Worm (Caenorhabditis elegans) whole organism, late embryonic: ENCODE measurements around the gene ZC449.5.

ENCODE experiments used
- C08G9.2 ChIP-seq: sonication (generic microtip); optimal IDR thresholded peaks from 2 replicates; lab custom pipeline; 2016; ENCODE audit warnings: mild to moderate bottlenecking, missing genetic modification characterization, moderate library complexity, missing compliant biosample characterization
- C38D4.7 ChIP-seq: fragments of 200-800 bp; sonication (Bioruptor generic); optimal IDR thresholded peaks from 2 replicates; lab custom pipeline; 2018; ENCODE audit warnings: mild to moderate bottlenecking, missing genetic modification characterization, moderate library complexity, missing compliant biosample characterization
- Y22D7AL.16 ChIP-seq: sonication (generic microtip); optimal IDR thresholded peaks from 2 replicates; lab custom pipeline; 2016; ENCODE audit warnings: missing genetic modification characterization, missing compliant biosample characterization
- ahr-1 ChIP-seq: sonication (generic microtip); optimal IDR thresholded peaks from 2 replicates; lab custom pipeline; 2016; ENCODE audit warnings: missing genetic modification characterization, missing compliant biosample characterization
- ama-1 ChIP-seq: fragments of 150-350 bp; optimal IDR thresholded peaks from 2 replicates; lab custom pipeline; 2014
- ceh-14 ChIP-seq: sonication (generic microtip); optimal IDR thresholded peaks from 2 replicates; lab custom pipeline; 2016; ENCODE audit warnings: missing genotype, missing genetic modification characterization, missing compliant biosample characterization
- ceh-18 ChIP-seq: sonication (generic microtip); optimal IDR thresholded peaks from 2 replicates; lab custom pipeline; 2016; ENCODE audit warnings: missing genetic modification characterization, missing compliant biosample characterization
- ceh-19 ChIP-seq: fragments of 200-800 bp; sonication (Bioruptor generic); optimal IDR thresholded peaks from 2 replicates; lab custom pipeline; 2018; ENCODE audit warnings: mild to moderate bottlenecking, missing genetic modification characterization, missing compliant biosample characterization
- ceh-2 ChIP-seq: sonication (generic microtip); optimal IDR thresholded peaks from 2 replicates; lab custom pipeline; 2016; ENCODE audit warnings: missing genotype, missing genetic modification characterization, missing compliant biosample characterization
- ceh-22 ChIP-seq: sonication (generic microtip); optimal IDR thresholded peaks from 2 replicates; lab custom pipeline; 2017; ENCODE audit warnings: missing biosample characterization, missing genetic modification characterization
- ceh-24 ChIP-seq: sonication (generic microtip); optimal IDR thresholded peaks from 2 replicates; lab custom pipeline; 2016; ENCODE audit warnings: mild to moderate bottlenecking, missing genetic modification characterization, missing compliant biosample characterization
- ceh-34 ChIP-seq: sonication (generic microtip); optimal IDR thresholded peaks from 2 replicates; lab custom pipeline; 2016; ENCODE audit warnings: mild to moderate bottlenecking, missing genetic modification characterization, missing compliant biosample characterization
- ceh-45 ChIP-seq: fragments of 200-800 bp; sonication (Bioruptor generic); IDR thresholded peaks from 2 replicates; pipeline ENCODE4 v1.3.6; 2022; ENCODE audit warnings: missing genetic modification reagents, missing genetic modification characterization, missing compliant biosample characterization
- ceh-48 ChIP-seq: sonication (generic microtip); optimal IDR thresholded peaks from 2 replicates; lab custom pipeline; 2016; ENCODE audit warnings: missing genetic modification characterization, inconsistent platforms, missing compliant biosample characterization
- ceh-6 ChIP-seq: fragments of 200-800 bp; sonication (Bioruptor generic); optimal IDR thresholded peaks from 2 replicates; lab custom pipeline; 2018; ENCODE audit warnings: mild to moderate bottlenecking, missing genetic modification characterization, missing compliant biosample characterization
- ceh-9 ChIP-seq: sonication (generic microtip); optimal IDR thresholded peaks from 2 replicates; lab custom pipeline; 2016; ENCODE audit warnings: mild to moderate bottlenecking, missing genetic modification characterization, inconsistent platforms, missing compliant biosample characterization
- dmd-4 ChIP-seq: sonication (generic microtip); optimal IDR thresholded peaks from 2 replicates; lab custom pipeline; 2016; ENCODE audit warnings: borderline replicate concordance, missing genetic modification characterization, missing compliant biosample characterization
- dve-1 ChIP-seq: sonication (generic microtip); optimal IDR thresholded peaks from 2 replicates; lab custom pipeline; 2017; ENCODE audit warnings: antibody characterized with exemption, mild to moderate bottlenecking, missing genetic modification characterization, missing compliant biosample characterization
- elt-2 ChIP-seq: sonication (generic microtip); optimal IDR thresholded peaks from 2 replicates; lab custom pipeline; 2016; ENCODE audit warnings: missing genetic modification reagents, missing genetic modification characterization, missing compliant biosample characterization
- elt-4 ChIP-seq: sonication (generic microtip); optimal IDR thresholded peaks from 2 replicates; lab custom pipeline; 2016; ENCODE audit warnings: missing genetic modification characterization, missing compliant biosample characterization
- ets-4 ChIP-seq: sonication (generic microtip); optimal IDR thresholded peaks from 2 replicates; lab custom pipeline; 2016; ENCODE audit warnings: missing genetic modification characterization, missing compliant biosample characterization
- eyg-1 ChIP-seq: sonication (generic microtip); optimal IDR thresholded peaks from 2 replicates; lab custom pipeline; 2016; ENCODE audit warnings: missing genotype, missing genetic modification characterization, missing compliant biosample characterization
- fax-1 ChIP-seq: sonication (generic microtip); optimal IDR thresholded peaks from 2 replicates; lab custom pipeline; 2016; ENCODE audit warnings: missing genotype, missing genetic modification characterization, missing compliant biosample characterization
- fkh-10 ChIP-seq: fragments of 150-350 bp; optimal IDR thresholded peaks from 2 replicates; lab custom pipeline; 2014; ENCODE audit warnings: missing biosample characterization, missing genetic modification reagents, missing genetic modification characterization
- fkh-6 ChIP-seq: sonication (generic microtip); optimal IDR thresholded peaks from 2 replicates; lab custom pipeline; 2016; ENCODE audit warnings: missing genetic modification characterization, missing compliant biosample characterization
- hlh-13 ChIP-seq: fragments of 200-800 bp; sonication (Bioruptor generic); optimal IDR thresholded peaks from 2 replicates; lab custom pipeline; 2018; ENCODE audit warnings: mild to moderate bottlenecking, missing genetic modification characterization, missing compliant biosample characterization
- hlh-15 ChIP-seq: sonication (generic microtip); optimal IDR thresholded peaks from 2 replicates; lab custom pipeline; 2016; ENCODE audit warnings: missing genetic modification characterization, missing compliant biosample characterization
- hlh-6 ChIP-seq: sonication (generic microtip); optimal IDR thresholded peaks from 2 replicates; lab custom pipeline; 2016; ENCODE audit warnings: missing genotype, missing genetic modification characterization, missing compliant biosample characterization
- hlh-8 ChIP-seq: sonication (generic microtip); optimal IDR thresholded peaks from 2 replicates; lab custom pipeline; 2016; ENCODE audit warnings: missing genotype, missing genetic modification characterization, missing compliant biosample characterization
- lin-11 ChIP-seq: fragments of 200-800 bp; sonication (Bioruptor generic); optimal IDR thresholded peaks from 2 replicates; lab custom pipeline; 2018; ENCODE audit warnings: mild to moderate bottlenecking, missing genetic modification characterization, missing compliant biosample characterization
- nfya-1 ChIP-seq: sonication (generic microtip); optimal IDR thresholded peaks from 2 replicates; lab custom pipeline; 2017; ENCODE audit warnings: missing genetic modification characterization, mild to moderate bottlenecking, missing compliant biosample characterization, antibody characterized with exemption, moderate library complexity
- nhr-232 ChIP-seq: sonication (generic microtip); optimal IDR thresholded peaks from 2 replicates; lab custom pipeline; 2016; ENCODE audit warnings: missing genetic modification characterization, missing compliant biosample characterization
- npax-4 ChIP-seq: sonication (generic microtip); optimal IDR thresholded peaks from 2 replicates; lab custom pipeline; 2016; ENCODE audit warnings: missing genetic modification characterization, missing compliant biosample characterization
- pat-9 ChIP-seq: fragments of 200-800 bp; sonication (Bioruptor generic); optimal IDR thresholded peaks from 2 replicates; lab custom pipeline; 2018; ENCODE audit warnings: mild to moderate bottlenecking, missing genetic modification characterization, moderate library complexity, missing compliant biosample characterization
- pax-1 ChIP-seq: fragments of 150-350 bp; optimal IDR thresholded peaks from 2 replicates; lab custom pipeline; 2014; ENCODE audit warnings: missing biosample characterization, missing genetic modification characterization
- pha-2 ChIP-seq: sonication (generic microtip); optimal IDR thresholded peaks from 2 replicates; lab custom pipeline; 2017; ENCODE audit warnings: mild to moderate bottlenecking, missing genetic modification characterization, missing compliant biosample characterization
- pqm-1 ChIP-seq: sonication (generic microtip); optimal IDR thresholded peaks from 2 replicates; lab custom pipeline; 2016; ENCODE audit warnings: missing genetic modification characterization, missing compliant biosample characterization
- pros-1 ChIP-seq: fragments of 150-350 bp; optimal IDR thresholded peaks from 2 replicates; lab custom pipeline; 2014; ENCODE audit warnings: missing biosample characterization, missing genetic modification reagents, missing genetic modification characterization
- ref-2 ChIP-seq: sonication (generic microtip); optimal IDR thresholded peaks from 2 replicates; lab custom pipeline; 2016; ENCODE audit warnings: missing genetic modification characterization, missing compliant biosample characterization
- rnt-1 ChIP-seq: sonication (generic microtip); optimal IDR thresholded peaks from 2 replicates; lab custom pipeline; 2016; ENCODE audit warnings: missing genetic modification characterization, missing compliant biosample characterization
- sox-2 ChIP-seq: fragments of 200-800 bp; sonication (Bioruptor generic); IDR thresholded peaks from 2 replicates; pipeline ENCODE4 v1.3.6; 2022; ENCODE audit warnings: missing genetic modification reagents, missing genetic modification characterization, missing compliant biosample characterization
- syd-9 ChIP-seq: sonication (generic microtip); optimal IDR thresholded peaks from 2 replicates; lab custom pipeline; 2016; ENCODE audit warnings: mild to moderate bottlenecking, missing genetic modification characterization, moderate library complexity, missing compliant biosample characterization
- tbx-2 ChIP-seq: sonication (generic microtip); optimal IDR thresholded peaks from 2 replicates; lab custom pipeline; 2016; ENCODE audit warnings: missing genetic modification characterization, missing compliant biosample characterization
- tbx-7 ChIP-seq: sonication (generic microtip); optimal IDR thresholded peaks from 2 replicates; lab custom pipeline; 2016; ENCODE audit warnings: missing genotype, missing genetic modification characterization, missing compliant biosample characterization
- ttx-3 ChIP-seq: sonication (generic microtip); optimal IDR thresholded peaks from 2 replicates; lab custom pipeline; 2016; ENCODE audit warnings: missing genetic modification reagents, missing genetic modification characterization, missing compliant biosample characterization
- unc-3 ChIP-seq, 2 experiments: fragments of 200-800 bp in 1 of 2; sonication (Bioruptor generic) in 1 of 2; sonication (generic microtip) in 1 of 2; conservative IDR thresholded peaks in 1 of 2; optimal IDR thresholded peaks in 1 of 2; 2 replicates each; pipeline versions ENCODE4 v1.3.6 to Lab custom; 2016 to 2022; ENCODE audit warnings: missing compliant biosample characterization in 2 of 2, missing genetic modification characterization in 2 of 2, missing genetic modification reagents in 1 of 2
- zip-5 ChIP-seq: sonication (generic microtip); optimal IDR thresholded peaks from 2 replicates; lab custom pipeline; 2016; ENCODE audit warnings: missing genetic modification characterization, missing compliant biosample characterization

ZC449.5 gene

DNA sequence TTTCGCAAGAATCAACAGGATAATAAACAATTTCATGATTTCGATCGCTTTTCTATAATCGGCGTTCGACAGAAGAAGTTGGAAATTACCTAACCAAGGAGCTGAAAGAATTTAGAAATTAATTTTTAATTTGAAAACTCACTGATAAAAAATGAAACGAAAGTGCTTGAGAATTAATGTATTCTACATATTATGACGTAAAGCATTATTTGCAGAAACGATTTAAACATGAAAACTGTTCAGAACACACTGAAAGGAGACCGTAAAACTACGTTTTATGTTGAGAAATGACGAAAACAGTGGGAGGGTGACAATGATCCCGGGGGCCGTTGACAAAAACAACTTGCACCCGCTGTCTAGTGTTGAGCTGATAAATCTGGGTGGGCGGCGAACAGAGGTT, at the start of gene ZC449.5:
Gene ZC449.5 (minus strand): TSS at position 101 of the 400 bp plus-strand sequence.
- TF ChIP-seq tbx-2 (tag; lab: Kevin White, UChicago) (no peak), C38D4.7 (no peak), pha-2 (tag; lab: Kevin White, UChicago) (no peak), rnt-1 (tag; lab: Kevin White, UChicago) (no peak), dmd-4 (tag; lab: Kevin White, UChicago) (no peak), pax-1 (tag; lab: Kevin White, UChicago) (no peak), nfya-1 (no peak), Y22D7AL.16 (tag; lab: Kevin White, UChicago) (no peak), ceh-19 (no peak), ceh-18 (tag; lab: Kevin White, UChicago) (no peak), hlh-13 (GFP tag; lab: Kevin White, UChicago) (no peak), ceh-34 (tag; lab: Kevin White, UChicago) (no peak), C08G9.2 (tag; lab: Kevin White, UChicago) (no peak), pros-1 (tag; lab: Kevin White, UChicago) (no peak)

DNA sequence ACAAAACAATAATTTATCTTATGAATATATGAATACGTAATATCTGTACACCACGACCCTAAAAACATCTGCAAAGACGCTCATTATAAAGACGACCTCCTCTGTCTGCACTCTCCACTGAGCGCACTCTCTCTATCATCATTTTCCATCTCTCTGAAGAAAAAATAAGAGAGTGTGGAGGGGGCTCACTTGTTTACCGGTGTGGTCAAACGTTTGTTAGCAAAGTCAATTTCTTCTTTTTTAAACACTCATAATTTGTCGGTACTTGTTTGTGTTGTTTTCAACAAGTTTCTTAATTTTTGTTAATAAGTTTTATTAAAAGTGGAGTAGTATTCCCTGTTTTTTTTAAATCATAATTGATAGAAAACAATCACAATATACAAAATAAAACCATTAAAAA, 48.6 kb upstream of the ZC449.5 start:
- TF ChIP-seq ceh-9 (tag; lab: Kevin White, UChicago) (no peak), elt-4 (tag; lab: Kevin White, UChicago) (no peak), nhr-232 (tag; lab: Kevin White, UChicago) (no peak), ets-4 (tag; lab: Kevin White, UChicago) (no peak), lin-11 (tag; lab: Kevin White, UChicago) (no peak), sox-2 (GFP tag; lab: Robert Waterston, UW) (no peak), Y22D7AL.16 (tag; lab: Kevin White, UChicago) (no peak), dmd-4 (tag; lab: Kevin White, UChicago) (no peak), ahr-1 (tag; lab: Kevin White, UChicago) (no peak), hlh-8 (no peak), ceh-45 (no peak), zip-5 (no peak), C08G9.2 (tag; lab: Kevin White, UChicago) (no peak), rnt-1 (tag; lab: Kevin White, UChicago) (no peak), ceh-19 (no peak)

DNA sequence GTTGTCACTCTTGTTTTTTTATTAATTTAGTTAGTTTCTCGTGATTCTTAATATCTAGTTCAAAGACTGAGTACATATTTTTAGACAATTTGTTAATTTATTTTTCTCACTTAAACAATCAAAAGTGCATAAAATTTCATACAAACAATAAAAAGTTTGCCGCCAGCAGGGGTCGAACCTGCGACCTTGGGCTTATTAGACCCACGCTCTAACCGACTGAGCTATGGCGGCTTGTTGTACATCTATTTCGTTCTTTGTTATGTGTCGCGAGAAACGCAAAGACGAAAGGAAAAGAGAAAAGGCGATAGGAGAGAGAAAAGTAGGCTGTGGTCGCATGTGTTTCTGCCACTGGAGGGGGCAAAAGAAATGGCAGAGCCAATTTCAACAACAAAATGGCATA, 47.9 kb upstream of the ZC449.5 start:
- TF ChIP-seq tbx-2 (tag; lab: Kevin White, UChicago), result peak; percentile 96
- peak; percentile 93 for TF ChIP-seq fkh-6 (tag; lab: Kevin White, UChicago)
- TF ChIP-seq fkh-10, result peak; percentile 13
- TF ChIP-seq ets-4 (tag; lab: Kevin White, UChicago), result peak; percentile 57
- TF ChIP-seq pqm-1 (tag; lab: Kevin White, UChicago), result peak; percentile 76
- TF ChIP-seq fax-1, result peak; percentile 92
- TF ChIP-seq ceh-14 (tag; lab: Kevin White, UChicago), result peak; percentile 97
- TF ChIP-seq ceh-48 (tag; lab: Kevin White, UChicago), result peak; percentile 89
- peak; percentile 92 for TF ChIP-seq hlh-13 (GFP tag; lab: Kevin White, UChicago)
- peak; percentile 94 for TF ChIP-seq ref-2
- no peak for TF ChIP-seq ceh-22
- TF ChIP-seq sox-2 (GFP tag; lab: Robert Waterston, UW), result peak; percentile 93
- TF ChIP-seq elt-4 (tag; lab: Kevin White, UChicago), result peak; percentile 74
- TF ChIP-seq elt-2 (tag; lab: Kevin White, UChicago), result peak; percentile 97
- TF ChIP-seq ama-1, result no peak
- TF ChIP-seq hlh-6, result peak; percentile 95
- peak; percentile 93 for TF ChIP-seq syd-9 (tag; lab: Kevin White, UChicago)
- TF ChIP-seq ceh-2 (tag; lab: Kevin White, UChicago), result peak; percentile 89
- peak; percentile 92 for TF ChIP-seq ceh-6 (GFP tag; lab: Kevin White, UChicago)
- TF ChIP-seq dve-1 (tag; lab: Kevin White, UChicago), result peak; percentile 94
- TF ChIP-seq hlh-15 (tag; lab: Kevin White, UChicago), result peak; percentile 88
- peak; percentile 70 for TF ChIP-seq pros-1 (tag; lab: Kevin White, UChicago)
- peak; percentile 94 for TF ChIP-seq unc-3 (GFP tag; conservative IDR thresholded peaks at IDR 0.05; lab: Robert Waterston, UW)
- TF ChIP-seq unc-3 (tag; optimal IDR thresholded peaks at IDR 0.05; lab: Kevin White, UChicago), result peak; percentile 90
- peak; percentile 96 for TF ChIP-seq ttx-3 (tag; lab: Kevin White, UChicago)
- peak; percentile 88 for TF ChIP-seq npax-4 (tag; lab: Kevin White, UChicago)
- peak; percentile 83 for TF ChIP-seq ceh-9 (tag; lab: Kevin White, UChicago)
- peak; percentile 49 for TF ChIP-seq tbx-7 (tag; lab: Kevin White, UChicago)
- peak; percentile 88 for TF ChIP-seq C08G9.2 (tag; lab: Kevin White, UChicago)
- peak; percentile 93 for TF ChIP-seq rnt-1 (tag; lab: Kevin White, UChicago)
- peak; percentile 88 for TF ChIP-seq eyg-1 (tag; lab: Kevin White, UChicago)
- peak; percentile 94 for TF ChIP-seq pat-9
- TF ChIP-seq hlh-8, result peak; percentile 84
- TF ChIP-seq ceh-24 (tag; lab: Kevin White, UChicago), result peak; percentile 87
